Fruit fly (Drosophila melanogaster) whole organism, embryonic: ENCODE results near the gene CG9673.
A peak's percentile ranks its signal among the peaks of the same experiment; 100 is the strongest.

ENCODE experiments used
- CG10654 ChIP-seq: fragments of 200-800 bp; sonication (Bioruptor generic); optimal IDR thresholded peaks from 2 replicates; lab custom pipeline; 2016; ENCODE audit warnings: missing biosample characterization, missing genetic modification characterization
- CG11093 ChIP-seq: fragments of 200-800 bp; sonication (Bioruptor generic); IDR thresholded peaks from 3 replicates; pipeline ENCODE4 v1.3.6; 2022; ENCODE audit warnings: missing biosample characterization, missing genetic modification characterization
- CG11696 ChIP-seq: fragments of 200-800 bp; sonication (Bioruptor generic); IDR thresholded peaks from 2 replicates; pipeline ENCODE4 v1.3.6; 2022; ENCODE audit warnings: missing biosample characterization, missing genetic modification characterization
- CG11723 ChIP-seq: fragments of 200-800 bp; sonication (Bioruptor generic); optimal IDR thresholded peaks from 2 replicates; lab custom pipeline; 2017; ENCODE audit warnings: missing biosample characterization, mild to moderate bottlenecking, missing genetic modification characterization
- CG12071 ChIP-seq: fragments of 200-800 bp; sonication (Bioruptor generic); optimal IDR thresholded peaks from 3 replicates; lab custom pipeline; 2018; ENCODE audit warnings: missing biosample characterization, mild to moderate bottlenecking, missing genetic modification characterization
- CG12219 ChIP-seq: fragments of 200-800 bp; sonication (Bioruptor generic); optimal IDR thresholded peaks from 3 replicates; lab custom pipeline; 2018; ENCODE audit warnings: missing biosample characterization, mild to moderate bottlenecking, missing genetic modification characterization
- CG14441 ChIP-seq: fragments of 200-800 bp; sonication (Bioruptor generic); IDR thresholded peaks from 2 replicates; pipeline ENCODE4 v1.3.6; 2022; ENCODE audit warnings: missing biosample characterization, missing genetic modification characterization
- CG14965 ChIP-seq: fragments of 200-800 bp; sonication (Bioruptor generic); optimal IDR thresholded peaks from 2 replicates; lab custom pipeline; 2016; ENCODE audit warnings: missing biosample characterization, missing genetic modification characterization, borderline replicate concordance
- CG15011 ChIP-seq: fragments of 200-800 bp; sonication (Bioruptor generic); optimal IDR thresholded peaks from 3 replicates; lab custom pipeline; 2018; ENCODE audit warnings: missing biosample characterization, mild to moderate bottlenecking, missing genetic modification characterization
- CG15514 ChIP-seq: fragments of 200-800 bp; sonication (Bioruptor generic); optimal IDR thresholded peaks from 3 replicates; lab custom pipeline; 2017; ENCODE audit warnings: missing biosample characterization, missing genetic modification characterization, mild to moderate bottlenecking, moderate library complexity, missing genetic modification reagents
- CG17186 ChIP-seq: fragments of 200-800 bp; sonication (Bioruptor generic); optimal IDR thresholded peaks from 3 replicates; lab custom pipeline; 2017; ENCODE audit warnings: missing biosample characterization, missing genetic modification reagents, missing genetic modification characterization
- CG17328 ChIP-seq: fragments of 200-800 bp; sonication (Bioruptor generic); IDR thresholded peaks from 2 replicates; pipeline ENCODE4 v1.3.6; 2022; ENCODE audit warnings: missing biosample characterization, missing genetic modification characterization
- CG17361 ChIP-seq: fragments of 200-800 bp; sonication (Bioruptor generic); IDR thresholded peaks from 3 replicates; pipeline ENCODE4 v1.3.6; 2022; ENCODE audit warnings: missing biosample characterization, missing genetic modification characterization
- CG18476 ChIP-seq: fragments of 200-800 bp; sonication (Bioruptor generic); optimal IDR thresholded peaks from 2 replicates; lab custom pipeline; 2016; ENCODE audit warnings: missing biosample characterization, mild to moderate bottlenecking, missing genetic modification characterization
- CG2120 ChIP-seq: fragments of 200-800 bp; sonication (Bioruptor generic); optimal IDR thresholded peaks from 3 replicates; lab custom pipeline; 2016; ENCODE audit warnings: missing biosample characterization, missing genetic modification characterization
- CG2129 ChIP-seq: fragments of 200-800 bp; sonication (Bioruptor generic); IDR thresholded peaks from 2 replicates; pipeline ENCODE4 v1.3.6; 2022; ENCODE audit warnings: missing biosample characterization, missing genetic modification characterization; ENCODE audit not compliant: partially characterized antibody
- CG2875 ChIP-seq: fragments of 200-800 bp; sonication (Bioruptor generic); optimal IDR thresholded peaks from 2 replicates; lab custom pipeline; 2017; ENCODE audit warnings: missing biosample characterization, mild to moderate bottlenecking, missing genetic modification characterization, missing genetic modification reagents
- CG30020 ChIP-seq: fragments of 200-800 bp; optimal IDR thresholded peaks from 2 replicates; lab custom pipeline; 2019; ENCODE audit warnings: missing biosample characterization, mild to moderate bottlenecking, missing genetic modification characterization, moderate library complexity
- CG3065 ChIP-seq: fragments of 200-800 bp; sonication (Bioruptor generic); optimal IDR thresholded peaks from 2 replicates; lab custom pipeline; 2016; ENCODE audit warnings: missing biosample characterization, missing genetic modification characterization
- CG32772 ChIP-seq: fragments of 200-800 bp; sonication (Bioruptor generic); IDR thresholded peaks from 2 replicates; pipeline ENCODE4 v1.3.6; 2022; ENCODE audit warnings: missing biosample characterization, missing genetic modification characterization
- CG3726 ChIP-seq: fragments of 200-800 bp; sonication (Bioruptor generic); IDR thresholded peaks from 3 replicates; pipeline ENCODE4, ENCODE4 v1.3.6; 2022; ENCODE audit warnings: missing biosample characterization, missing genetic modification characterization
- CG3995 ChIP-seq: fragments of 200-800 bp; sonication (Bioruptor generic); optimal IDR thresholded peaks from 3 replicates; lab custom pipeline; 2016; ENCODE audit warnings: missing biosample characterization, missing genetic modification characterization
- CG4328 ChIP-seq: fragments of 200-800 bp; sonication (Bioruptor generic); optimal IDR thresholded peaks from 3 replicates; lab custom pipeline; 2017; ENCODE audit warnings: missing biosample characterization, missing genetic modification reagents, missing genetic modification characterization
- CG4424 ChIP-seq: fragments of 200-800 bp; sonication (Bioruptor generic); optimal IDR thresholded peaks from 3 replicates; lab custom pipeline; 2016; ENCODE audit warnings: missing biosample characterization, missing genetic modification characterization
- CG4854 ChIP-seq: fragments of 200-800 bp; sonication (Bioruptor generic); optimal IDR thresholded peaks from 2 replicates; lab custom pipeline; 2016; ENCODE audit warnings: missing biosample characterization, missing genetic modification characterization, inconsistent platforms
- CG6813 ChIP-seq: fragments of 200-800 bp; sonication (Bioruptor generic); optimal IDR thresholded peaks from 2 replicates; lab custom pipeline; 2017; ENCODE audit warnings: missing biosample characterization, missing genetic modification characterization, mild to moderate bottlenecking, moderate library complexity, missing genetic modification reagents
- CG7963 ChIP-seq: fragments of 200-800 bp; sonication (Bioruptor generic); IDR thresholded peaks from 3 replicates; pipeline ENCODE4 v1.3.6; 2022; ENCODE audit warnings: missing biosample characterization, missing genetic modification characterization; ENCODE audit not compliant: partially characterized antibody
- CG9609 ChIP-seq: fragments of 200-800 bp; sonication (Bioruptor generic); optimal IDR thresholded peaks from 3 replicates; lab custom pipeline; 2016; ENCODE audit warnings: missing biosample characterization, missing genetic modification characterization
- CG9817 ChIP-seq: fragments of 200-800 bp; sonication (Bioruptor generic); optimal IDR thresholded peaks from 2 replicates; lab custom pipeline; 2018; ENCODE audit warnings: missing biosample characterization, mild to moderate bottlenecking, missing genetic modification characterization, moderate library complexity
- Dbx ChIP-seq: fragments of 200-800 bp; sonication (Bioruptor generic); IDR thresholded peaks from 3 replicates; pipeline ENCODE4 v1.3.6; 2022; ENCODE audit warnings: missing biosample characterization, missing genetic modification characterization
- E2f2 ChIP-seq: fragments of 200-800 bp; sonication (Bioruptor generic); IDR thresholded peaks from 2 replicates; pipeline ENCODE4 v1.3.6; 2022; ENCODE audit warnings: missing biosample characterization, missing genetic modification characterization
- Hr39 ChIP-seq: fragments of >200 bp; optimal IDR thresholded peaks from 2 replicates; lab custom pipeline; 2017
- Hr51 ChIP-seq, 2 experiments: fragments of 200-800 bp; sonication (Bioruptor generic); optimal IDR thresholded peaks; 2 replicates in 1 of 2; 3 replicates in 1 of 2; lab custom pipeline; 2016 to 2018; ENCODE audit warnings: missing biosample characterization in 2 of 2, missing genetic modification characterization in 2 of 2, mild to moderate bottlenecking in 1 of 2, moderate library complexity in 1 of 2
- Hr78 ChIP-seq, 2 experiments: fragments of 200-800 bp in 1 of 2; fragments of >200 bp in 1 of 2; sonication (Bioruptor generic) in 1 of 2; optimal IDR thresholded peaks; 2 replicates each; lab custom pipeline; 2017 to 2019; ENCODE audit warnings: missing biosample characterization in 2 of 2, missing genetic modification characterization in 2 of 2, mild to moderate bottlenecking in 1 of 2, moderate library complexity in 1 of 2
- MTF-1 ChIP-seq: fragments of 200-800 bp; sonication (Bioruptor generic); optimal IDR thresholded peaks from 2 replicates; lab custom pipeline; 2018; ENCODE audit warnings: missing biosample characterization, mild to moderate bottlenecking, missing genetic modification characterization, borderline replicate concordance
- TFAM ChIP-seq: fragments of 200-800 bp; sonication (Bioruptor generic); optimal IDR thresholded peaks from 2 replicates; lab custom pipeline; 2017; ENCODE audit warnings: missing biosample characterization, missing genetic modification characterization, inconsistent platforms
- bowl ChIP-seq: fragments of 200-800 bp; sonication (Bioruptor generic); IDR thresholded peaks from 2 replicates; pipeline ENCODE4 v1.3.6; 2022; ENCODE audit warnings: missing biosample characterization, missing genetic modification characterization
- caup ChIP-seq: fragments of 200-800 bp; sonication (Bioruptor generic); optimal IDR thresholded peaks from 3 replicates; lab custom pipeline; 2017; ENCODE audit warnings: missing biosample characterization, mild to moderate bottlenecking, missing genetic modification characterization, moderate library complexity; ENCODE audit not compliant: severe bottlenecking
- fd96Cb ChIP-seq: fragments of 200-800 bp; sonication (Bioruptor generic); optimal IDR thresholded peaks from 2 replicates; lab custom pipeline; 2018; ENCODE audit warnings: missing biosample characterization, mild to moderate bottlenecking, missing genetic modification characterization, moderate library complexity
- gem ChIP-seq: fragments of 200-800 bp; sonication (Bioruptor generic); optimal IDR thresholded peaks from 2 replicates; lab custom pipeline; 2019; ENCODE audit warnings: missing biosample characterization, mild to moderate bottlenecking, missing genetic modification characterization, moderate library complexity
- h ChIP-seq: fragments of >200 bp; optimal IDR thresholded peaks from 2 replicates; lab custom pipeline; 2017
- prd ChIP-seq, 3 experiments: fragments of >200 bp in 2 of 3; fragments of 200-800 bp in 1 of 3; sonication (Bioruptor generic) in 1 of 3; optimal IDR thresholded peaks in 2 of 3; IDR thresholded peaks in 1 of 3; 2 replicates in 2 of 3; 3 replicates in 1 of 3; pipeline versions ENCODE4 v1.3.6 to Lab custom; 2017 to 2022; ENCODE audit warnings: missing biosample characterization in 1 of 3, missing genetic modification characterization in 1 of 3
- row ChIP-seq: fragments of 200-800 bp; sonication (Bioruptor generic); IDR thresholded peaks from 3 replicates; pipeline ENCODE4 v1.3.6; 2022; ENCODE audit warnings: missing biosample characterization, missing genetic modification characterization
- sna ChIP-seq: fragments of 200-800 bp; sonication (Bioruptor generic); IDR thresholded peaks from 2 replicates; pipeline ENCODE4 v1.3.6; 2022; ENCODE audit warnings: missing biosample characterization, missing genetic modification characterization; ENCODE audit not compliant: partially characterized antibody
- stwl ChIP-seq: fragments of 200-800 bp; sonication (Bioruptor generic); optimal IDR thresholded peaks from 3 replicates; lab custom pipeline; 2018; ENCODE audit warnings: missing biosample characterization, mild to moderate bottlenecking, missing genetic modification characterization, moderate library complexity
- tap ChIP-seq: fragments of 200-800 bp; optimal IDR thresholded peaks from 3 replicates; lab custom pipeline; 2019; ENCODE audit warnings: missing biosample characterization, mild to moderate bottlenecking, missing genetic modification characterization, moderate library complexity
- tx ChIP-seq: fragments of 200-800 bp; sonication (Bioruptor generic); optimal IDR thresholded peaks from 2 replicates; lab custom pipeline; 2016; ENCODE audit warnings: missing biosample characterization, missing genetic modification characterization
- wdn ChIP-seq: fragments of 200-800 bp; sonication (Bioruptor generic); IDR thresholded peaks from 2 replicates; pipeline ENCODE4 v1.3.6; 2022; ENCODE audit warnings: missing biosample characterization, missing genetic modification characterization
- wor ChIP-seq: fragments of 200-800 bp; sonication (Bioruptor generic); IDR thresholded peaks from 2 replicates; pipeline ENCODE4 v1.3.6; 2022; ENCODE audit warnings: missing biosample characterization, missing genetic modification characterization
- zen2 ChIP-seq: fragments of 200-800 bp; sonication (Bioruptor generic); IDR thresholded peaks from 3 replicates; pipeline ENCODE4 v1.3.6; 2022; ENCODE audit warnings: missing biosample characterization, missing genetic modification characterization; ENCODE audit not compliant: partially characterized antibody

CG9673 gene

dm6 chrX:16654931-16655409 lies 48.7 kb downstream of the CG9673 start, which contains the start of the genes Nemp and r (continued):
- no peak for TF ChIP-seq Dbx (GFP tag; lab: Robert Waterston, UW)
- TF ChIP-seq zen2 (GFP tag; lab: Robert Waterston, UW): no peak
- no peak for TF ChIP-seq CG30020 (tag; lab: Kevin White, UChicago)
- no peak for TF ChIP-seq CG11723 (GFP tag; lab: Kevin White, UChicago)
- no peak for TF ChIP-seq bowl (GFP tag; lab: Robert Waterston, UW)
- TF ChIP-seq stwl (tag; lab: Kevin White, UChicago): peak; percentile 40
- no peak for TF ChIP-seq CG12071 (GFP tag; lab: Kevin White, UChicago)
- no peak for TF ChIP-seq CG10654 (GFP tag; lab: Kevin White, UChicago)
- peak in 1 of 2 experiments; percentile 37 for TF ChIP-seq Hr51 (GFP tag; optimal IDR thresholded peaks at IDR 0.05; lab: Kevin White, UChicago)
- TF ChIP-seq prd (optimal IDR thresholded peaks at IDR 0.05; lab: Kevin White, UChicago): no peak
- TF ChIP-seq prd (GFP tag; IDR thresholded peaks at IDR 0.05; lab: Robert Waterston, UW): no peak
- TF ChIP-seq CG11696: no peak
- no peak for TF ChIP-seq wdn (GFP tag; lab: Robert Waterston, UW)
- 0 out of 3 replicates have a peak, but pooled peaks have one; percentile 12 for TF ChIP-seq row (GFP tag; lab: Robert Waterston, UW)
- no peak for TF ChIP-seq CG9609 (GFP tag; lab: Kevin White, UChicago)
- TF ChIP-seq CG4854: no peak
- no peak for TF ChIP-seq CG4328 (GFP tag; lab: Kevin White, UChicago)
- TF ChIP-seq TFAM (GFP tag; lab: Kevin White, UChicago): no peak
- TF ChIP-seq tx: no peak
- TF ChIP-seq CG17328 (GFP tag; lab: Robert Waterston, UW): no peak
- peak; percentile 28 for TF ChIP-seq CG17186 (GFP tag; lab: Kevin White, UChicago)
- no peak for TF ChIP-seq CG32772
- peak; percentile 58; the same call in 1 of the 2 replicates for TF ChIP-seq sna (GFP tag; lab: Robert Waterston, UW)
- TF ChIP-seq CG9817 (tag; lab: Kevin White, UChicago): no peak
- no peak for TF ChIP-seq CG3065 (GFP tag; lab: Kevin White, UChicago)
- no peak for TF ChIP-seq CG2875 (GFP tag; lab: Kevin White, UChicago)
- no peak for TF ChIP-seq MTF-1 (GFP tag; lab: Kevin White, UChicago)
- 0 out of 3 replicates have a peak, but pooled peaks have one; percentile 12 for TF ChIP-seq CG17361 (GFP tag; lab: Robert Waterston, UW)
- no peak for TF ChIP-seq gem
- TF ChIP-seq E2f2 (GFP tag; lab: Robert Waterston, UW): peak; percentile 79
- TF ChIP-seq CG14441 (GFP tag; lab: Robert Waterston, UW): no peak
- no peak for TF ChIP-seq CG4424 (GFP tag; lab: Kevin White, UChicago)
- no peak for TF ChIP-seq CG14965 (GFP tag; lab: Kevin White, UChicago)
- TF ChIP-seq CG11093 (GFP tag; lab: Robert Waterston, UW): no peak
- peak; percentile 95 for TF ChIP-seq CG3995
- TF ChIP-seq CG15011 (GFP tag; lab: Kevin White, UChicago): no peak
- no peak for TF ChIP-seq tap
- no peak for TF ChIP-seq caup (GFP tag; lab: Kevin White, UChicago)
- TF ChIP-seq Hr78 (GFP tag; optimal IDR thresholded peaks at IDR 0.05; lab: Kevin White, UChicago): no peak
- no peak for TF ChIP-seq CG2120 (GFP tag; lab: Kevin White, UChicago)
- no peak for TF ChIP-seq CG7963 (GFP tag; lab: Robert Waterston, UW)
- peak; percentile 59 for TF ChIP-seq CG15514
- TF ChIP-seq CG12219 (GFP tag; lab: Kevin White, UChicago): no peak
- TF ChIP-seq Hr39 (lab: Kevin White, UChicago): no peak
- peak; percentile 43 for TF ChIP-seq CG2129 (GFP tag; lab: Robert Waterston, UW)
- no peak for TF ChIP-seq CG6813 (GFP tag; lab: Kevin White, UChicago)
- no peak for TF ChIP-seq CG3726 (GFP tag; lab: Robert Waterston, UW)
- TF ChIP-seq fd96Cb (tag; lab: Kevin White, UChicago): no peak
- no peak for TF ChIP-seq CG18476 (GFP tag; lab: Kevin White, UChicago)
- TF ChIP-seq h (lab: Kevin White, UChicago): no peak
- no peak for TF ChIP-seq wor (GFP tag; lab: Robert Waterston, UW)
